Fruit fly (Drosophila melanogaster) whole organism, embryonic: ENCODE results near the gene CBP.

Experiments used
- Ada2b ChIP-seq: fragments of 200-800 bp; sonication (Bioruptor generic); IDR thresholded peaks from 2 replicates; pipeline ENCODE4 v1.3.6; 2022; ENCODE audit warnings: missing biosample characterization, missing genetic modification characterization
- Antp ChIP-seq: fragments of 200-800 bp; sonication (Bioruptor generic); optimal IDR thresholded peaks from 3 replicates; lab custom pipeline; 2016; ENCODE audit warnings: missing biosample characterization, missing genetic modification characterization
- B-H1 ChIP-seq: fragments of 200-800 bp; sonication (Bioruptor generic); IDR thresholded peaks from 3 replicates; pipeline ENCODE4 v1.3.6; 2022; ENCODE audit warnings: missing biosample characterization, missing genetic modification characterization
- C15 ChIP-seq: fragments of 200-800 bp; sonication (Bioruptor generic); IDR thresholded peaks from 3 replicates; pipeline ENCODE4 v1.3.6; 2022; ENCODE audit warnings: missing biosample characterization, missing genetic modification characterization
- CG1024 ChIP-seq: fragments of 200-800 bp; sonication (Bioruptor generic); IDR thresholded peaks from 2 replicates; pipeline ENCODE4 v1.3.6; 2022; ENCODE audit warnings: missing biosample characterization, missing genetic modification characterization
- CG11247 ChIP-seq: fragments of 200-800 bp; sonication (Bioruptor generic); IDR thresholded peaks from 2 replicates; pipeline ENCODE4 v1.3.6; 2022; ENCODE audit warnings: missing biosample characterization, missing genetic modification characterization
- CG13775 ChIP-seq: fragments of 200-800 bp; sonication (Bioruptor generic); optimal IDR thresholded peaks from 3 replicates; lab custom pipeline; 2017; ENCODE audit warnings: missing biosample characterization, mild to moderate bottlenecking, missing genetic modification characterization
- CG14965 ChIP-seq: fragments of 200-800 bp; sonication (Bioruptor generic); optimal IDR thresholded peaks from 2 replicates; lab custom pipeline; 2016; ENCODE audit warnings: missing biosample characterization, missing genetic modification characterization, borderline replicate concordance
- CG1529 ChIP-seq: fragments of 200-800 bp; sonication (Bioruptor generic); optimal IDR thresholded peaks from 3 replicates; lab custom pipeline; 2018; ENCODE audit warnings: missing biosample characterization, missing genetic modification characterization
- CG17829 ChIP-seq: fragments of 200-800 bp; optimal IDR thresholded peaks from 2 replicates; lab custom pipeline; 2019; ENCODE audit warnings: missing biosample characterization, mild to moderate bottlenecking, missing genetic modification characterization, moderate library complexity
- CG2875 ChIP-seq: fragments of 200-800 bp; sonication (Bioruptor generic); optimal IDR thresholded peaks from 2 replicates; lab custom pipeline; 2017; ENCODE audit warnings: missing biosample characterization, mild to moderate bottlenecking, missing genetic modification characterization, missing genetic modification reagents
- CG31365 ChIP-seq: fragments of 200-800 bp; sonication (Bioruptor generic); optimal IDR thresholded peaks from 2 replicates; lab custom pipeline; 2018; ENCODE audit warnings: missing biosample characterization, mild to moderate bottlenecking, missing genetic modification characterization
- CG31441 ChIP-seq: fragments of 200-800 bp; sonication (Bioruptor generic); IDR thresholded peaks from 2 replicates; pipeline ENCODE4 v1.3.6; 2022; ENCODE audit warnings: missing biosample characterization, missing genetic modification characterization
- CG3847 ChIP-seq: fragments of 200-800 bp; sonication (Bioruptor generic); IDR thresholded peaks from 2 replicates; pipeline ENCODE4 v1.3.6; 2022; ENCODE audit warnings: missing biosample characterization, missing genetic modification characterization
- CG4404 ChIP-seq: fragments of 200-800 bp; sonication (Bioruptor generic); IDR thresholded peaks from 2 replicates; pipeline ENCODE4 v1.3.6; 2022; ENCODE audit warnings: missing biosample characterization, missing genetic modification characterization
- CG5180 ChIP-seq: fragments of 200-800 bp; sonication (Bioruptor generic); optimal IDR thresholded peaks from 3 replicates; lab custom pipeline; 2017; ENCODE audit warnings: missing biosample characterization, missing genetic modification characterization, mild to moderate bottlenecking, moderate library complexity, missing genetic modification reagents
- CG7372 ChIP-seq: fragments of 200-800 bp; sonication (Bioruptor generic); IDR thresholded peaks from 2 replicates; pipeline ENCODE4 v1.3.6; 2022; ENCODE audit warnings: missing biosample characterization, missing genetic modification characterization
- CG7963 ChIP-seq: fragments of 200-800 bp; sonication (Bioruptor generic); IDR thresholded peaks from 3 replicates; pipeline ENCODE4 v1.3.6; 2022; ENCODE audit warnings: missing biosample characterization, missing genetic modification characterization; ENCODE audit not compliant: partially characterized antibody
- CG8089 ChIP-seq: fragments of 200-800 bp; sonication (Bioruptor generic); optimal IDR thresholded peaks from 3 replicates; lab custom pipeline; 2016; ENCODE audit warnings: missing biosample characterization, missing genetic modification characterization
- CG8388 ChIP-seq: fragments of 200-800 bp; sonication (Bioruptor generic); optimal IDR thresholded peaks from 2 replicates; lab custom pipeline; 2019; ENCODE audit warnings: missing biosample characterization, mild to moderate bottlenecking, missing genetic modification characterization, moderate library complexity
- Deaf1 ChIP-seq: fragments of 200-800 bp; optimal IDR thresholded peaks from 3 replicates; lab custom pipeline; 2019; ENCODE audit warnings: missing biosample characterization, mild to moderate bottlenecking, missing genetic modification characterization, moderate library complexity
- Dip2 ChIP-seq: fragments of 200-800 bp; sonication (Bioruptor generic); IDR thresholded peaks from 2 replicates; pipeline ENCODE4 v1.3.6; 2022; ENCODE audit warnings: missing biosample characterization, missing genetic modification characterization
- Doc2 ChIP-seq: fragments of 200-800 bp; sonication (Bioruptor generic); IDR thresholded peaks from 2 replicates; pipeline ENCODE4 v1.3.6; 2022; ENCODE audit warnings: missing biosample characterization, missing genetic modification characterization
- Hand ChIP-seq: fragments of 200-800 bp; sonication (Bioruptor generic); optimal IDR thresholded peaks from 2 replicates; lab custom pipeline; 2017; ENCODE audit warnings: mild to moderate bottlenecking, missing biosample characterization, missing genetic modification reagents, missing genetic modification characterization
- Jarid2 ChIP-seq: fragments of 200-800 bp; sonication (Bioruptor generic); optimal IDR thresholded peaks from 3 replicates; lab custom pipeline; 2017; ENCODE audit warnings: mild to moderate bottlenecking, missing biosample characterization, missing genetic modification reagents, missing genetic modification characterization
- NC2β ChIP-seq: fragments of 200-800 bp; sonication (Bioruptor generic); optimal IDR thresholded peaks from 2 replicates; lab custom pipeline; 2016; ENCODE audit warnings: missing biosample characterization, missing genetic modification characterization
- Spps ChIP-seq: fragments of 200-800 bp; sonication (Bioruptor generic); optimal IDR thresholded peaks from 2 replicates; lab custom pipeline; 2018; ENCODE audit warnings: missing biosample characterization, mild to moderate bottlenecking, missing genetic modification characterization
- Stat92E ChIP-seq, 3 experiments: fragments of >200 bp in 2 of 3; fragments of 200-800 bp in 1 of 3; sonication (Bioruptor generic) in 1 of 3; optimal IDR thresholded peaks; 2 replicates each; lab custom pipeline; 2017 to 2019; ENCODE audit warnings: missing biosample characterization in 3 of 3, missing genetic modification characterization in 3 of 3, mild to moderate bottlenecking in 1 of 3, moderate library complexity in 1 of 3
- ara ChIP-seq: fragments of 200-800 bp; sonication (Bioruptor generic); IDR thresholded peaks from 2 replicates; pipeline ENCODE4 v1.3.6; 2022; ENCODE audit warnings: missing biosample characterization, missing genetic modification characterization
- cg ChIP-seq: fragments of 200-800 bp; sonication (Bioruptor generic); optimal IDR thresholded peaks from 3 replicates; lab custom pipeline; 2019; ENCODE audit warnings: missing biosample characterization, mild to moderate bottlenecking, missing genetic modification characterization, moderate library complexity
- chm ChIP-seq: fragments of 200-800 bp; sonication (Bioruptor generic); IDR thresholded peaks from 2 replicates; pipeline ENCODE4 v1.3.6; 2022; ENCODE audit warnings: missing biosample characterization, missing genetic modification characterization
- corto ChIP-seq: fragments of 200-800 bp; sonication (Bioruptor generic); optimal IDR thresholded peaks from 2 replicates; lab custom pipeline; 2016; ENCODE audit warnings: missing biosample characterization, mild to moderate bottlenecking, missing genetic modification characterization, moderate library complexity
- dmrt11E ChIP-seq: fragments of 200-800 bp; sonication (Bioruptor generic); optimal IDR thresholded peaks from 3 replicates; lab custom pipeline; 2018; ENCODE audit warnings: missing biosample characterization, mild to moderate bottlenecking, missing genetic modification characterization, moderate library complexity
- gt ChIP-seq: fragments of 200-800 bp; sonication (Bioruptor generic); IDR thresholded peaks from 2 replicates; pipeline ENCODE4 v1.3.6; 2022; ENCODE audit warnings: missing biosample characterization, missing genetic modification characterization
- insv ChIP-seq, 2 experiments: fragments of 200-800 bp; sonication (Bioruptor generic); optimal IDR thresholded peaks; 3 replicates each; lab custom pipeline; 2016 to 2018; ENCODE audit warnings: missing biosample characterization in 2 of 2, missing genetic modification characterization in 2 of 2
- kay ChIP-seq: fragments of 200-800 bp; sonication (Bioruptor generic); optimal IDR thresholded peaks from 2 replicates; lab custom pipeline; 2016; ENCODE audit warnings: missing biosample characterization, missing genetic modification characterization
- knrl ChIP-seq: fragments of 200-800 bp; sonication (Bioruptor generic); IDR thresholded peaks from 3 replicates; pipeline ENCODE4 v1.3.6; 2022; ENCODE audit warnings: missing biosample characterization, missing genetic modification characterization; ENCODE audit not compliant: partially characterized antibody
- luna ChIP-seq: fragments of 200-800 bp; sonication (Bioruptor generic); optimal IDR thresholded peaks from 2 replicates; lab custom pipeline; 2016; ENCODE audit warnings: missing biosample characterization, missing genetic modification characterization
- mld ChIP-seq: fragments of 200-800 bp; sonication (Bioruptor generic); IDR thresholded peaks from 3 replicates; pipeline ENCODE4 v1.3.6; 2022; ENCODE audit warnings: missing biosample characterization, missing genetic modification characterization; ENCODE audit not compliant: partially characterized antibody
- nerfin-2 ChIP-seq: fragments of 200-800 bp; sonication (Bioruptor generic); IDR thresholded peaks from 2 replicates; pipeline ENCODE4 v1.3.6; 2022; ENCODE audit warnings: missing biosample characterization, missing genetic modification characterization; ENCODE audit not compliant: partially characterized antibody
- nmo ChIP-seq: fragments of 200-800 bp; sonication (Bioruptor generic); optimal IDR thresholded peaks from 2 replicates; lab custom pipeline; 2018; ENCODE audit warnings: missing biosample characterization, mild to moderate bottlenecking, missing genetic modification characterization, moderate library complexity
- row ChIP-seq: fragments of 200-800 bp; sonication (Bioruptor generic); IDR thresholded peaks from 3 replicates; pipeline ENCODE4 v1.3.6; 2022; ENCODE audit warnings: missing biosample characterization, missing genetic modification characterization
- sna ChIP-seq: fragments of 200-800 bp; sonication (Bioruptor generic); IDR thresholded peaks from 2 replicates; pipeline ENCODE4 v1.3.6; 2022; ENCODE audit warnings: missing biosample characterization, missing genetic modification characterization; ENCODE audit not compliant: partially characterized antibody
- sqz ChIP-seq: fragments of 200-800 bp; sonication (Bioruptor generic); optimal IDR thresholded peaks from 3 replicates; lab custom pipeline; 2018; ENCODE audit warnings: missing biosample characterization, mild to moderate bottlenecking, missing genetic modification characterization
- ssp ChIP-seq: fragments of 200-800 bp; sonication (Bioruptor generic); IDR thresholded peaks from 2 replicates; pipeline ENCODE4 v1.3.6; 2022; ENCODE audit warnings: missing biosample characterization, missing genetic modification characterization
- tgo ChIP-seq: fragments of 200-800 bp; sonication (Bioruptor generic); IDR thresholded peaks from 3 replicates; pipeline ENCODE4 v1.3.6; 2022; ENCODE audit warnings: missing biosample characterization, missing genetic modification characterization
- vvl ChIP-seq: fragments of 200-800 bp; sonication (Bioruptor generic); IDR thresholded peaks from 2 replicates; pipeline ENCODE4 v1.3.6; 2022; ENCODE audit warnings: missing biosample characterization, missing genetic modification characterization
- wor ChIP-seq: fragments of 200-800 bp; sonication (Bioruptor generic); IDR thresholded peaks from 2 replicates; pipeline ENCODE4 v1.3.6; 2022; ENCODE audit warnings: missing biosample characterization, missing genetic modification characterization
- z ChIP-seq: fragments of 200-800 bp; sonication (Bioruptor generic); IDR thresholded peaks from 3 replicates; pipeline ENCODE4 v1.3.6; 2022; ENCODE audit warnings: missing biosample characterization, missing genetic modification characterization

The CBP gene

dm6 chrX:7307478-7308200, 29.5 kb upstream of the CBP start, which contains the start of gene brk (continued):
- 0 out of 2 replicates have a peak, but pooled peaks have one; percentile 18 for TF ChIP-seq CG1024 (GFP tag; lab: Robert Waterston, UW)
- TF ChIP-seq CG7372 (GFP tag; lab: Robert Waterston, UW): no peak
- TF ChIP-seq Stat92E (GFP tag; optimal IDR thresholded peaks at IDR 0.05; lab: Kevin White, UChicago): no peak
- no peak for TF ChIP-seq corto
- TF ChIP-seq Ada2b (GFP tag; lab: Robert Waterston, UW): no peak
- no peak for TF ChIP-seq CG8388 (GFP tag; lab: Kevin White, UChicago)
- no peak for TF ChIP-seq Dip2 (GFP tag; lab: Robert Waterston, UW)
- TF ChIP-seq CG5180 (GFP tag; lab: Kevin White, UChicago): peak; percentile 73
- TF ChIP-seq sna (GFP tag; lab: Robert Waterston, UW): peak; percentile 50; the same call in 1 of the 2 replicates
- TF ChIP-seq Spps (tag; lab: Kevin White, UChicago): no peak
- TF ChIP-seq vvl (GFP tag; lab: Robert Waterston, UW): no peak; the same call in 1 of the 2 replicates
- TF ChIP-seq NC2β (GFP tag; lab: Kevin White, UChicago): no peak
- TF ChIP-seq CG11247 (GFP tag; lab: Robert Waterston, UW): no peak
- TF ChIP-seq CG17829: peak; percentile 20
- no peak for TF ChIP-seq gt
- no peak for TF ChIP-seq sqz (GFP tag; lab: Kevin White, UChicago)
- TF ChIP-seq CG31365 (tag; lab: Kevin White, UChicago): no peak
- TF ChIP-seq cg (GFP tag; lab: Kevin White, UChicago): peak; percentile 99
- TF ChIP-seq CG31441 (GFP tag; lab: Robert Waterston, UW): no peak
- no peak for TF ChIP-seq kay (GFP tag; lab: Kevin White, UChicago)
- TF ChIP-seq luna (GFP tag; lab: Kevin White, UChicago): no peak
- no peak for TF ChIP-seq C15 (GFP tag; lab: Robert Waterston, UW)
- TF ChIP-seq z (GFP tag; lab: Robert Waterston, UW): peak; percentile 48; the same call in 1 of the 3 replicates
- TF ChIP-seq Antp (GFP tag; lab: Kevin White, UChicago): no peak
- TF ChIP-seq CG4404 (GFP tag; lab: Robert Waterston, UW): no peak
- no peak for TF ChIP-seq dmrt11E (tag; lab: Kevin White, UChicago)
- no peak for TF ChIP-seq nerfin-2 (GFP tag; lab: Robert Waterston, UW)
- no peak for TF ChIP-seq CG13775
- no peak for TF ChIP-seq CG3847
- TF ChIP-seq knrl (GFP tag; lab: Robert Waterston, UW): 0 out of 3 replicates have a peak, but pooled peaks have one; percentile 32
- TF ChIP-seq Jarid2 (GFP tag; lab: Kevin White, UChicago): peak; percentile 84
- TF ChIP-seq mld (GFP tag; lab: Robert Waterston, UW): no peak
- TF ChIP-seq Deaf1 (tag; lab: Kevin White, UChicago): peak; percentile 83
- TF ChIP-seq B-H1 (GFP tag; lab: Robert Waterston, UW): no peak
- TF ChIP-seq tgo (GFP tag; lab: Robert Waterston, UW): no peak
- no peak for TF ChIP-seq nmo
- no peak for TF ChIP-seq ara (GFP tag; lab: Robert Waterston, UW)
- TF ChIP-seq CG14965 (GFP tag; lab: Kevin White, UChicago): no peak
- no peak for TF ChIP-seq wor (GFP tag; lab: Robert Waterston, UW)
- TF ChIP-seq CG7963 (GFP tag; lab: Robert Waterston, UW): no peak
- no peak for TF ChIP-seq CG2875 (GFP tag; lab: Kevin White, UChicago)
- no peak for TF ChIP-seq ssp
- TF ChIP-seq CG1529 (GFP tag; lab: Kevin White, UChicago): peak; percentile 3
- TF ChIP-seq CG8089 (GFP tag; lab: Kevin White, UChicago): no peak
- no peak for TF ChIP-seq Hand
- TF ChIP-seq row (GFP tag; lab: Robert Waterston, UW): peak; percentile 4; the same call in 1 of the 3 replicates
- no peak for TF ChIP-seq Doc2 (GFP tag; lab: Robert Waterston, UW)
- no peak for TF ChIP-seq insv (GFP tag; optimal IDR thresholded peaks at IDR 0.05; lab: Kevin White, UChicago)
- TF ChIP-seq chm: peak; percentile 39; the same call in 1 of the 2 replicates
